Fruit fly (Drosophila melanogaster) whole organism, embryonic: ENCODE data around the gene Acp36DE.

Source experiments
- Asciz ChIP-seq: fragments of 200-800 bp; sonication (Bioruptor generic); optimal IDR thresholded peaks from 2 replicates; lab custom pipeline; 2017; ENCODE audit warnings: missing biosample characterization, mild to moderate bottlenecking, missing genetic modification characterization, missing genetic modification reagents
- Atf6 ChIP-seq: fragments of 200-800 bp; sonication (Bioruptor generic); IDR thresholded peaks from 2 replicates; pipeline ENCODE4 v1.3.6; 2022; ENCODE audit warnings: missing biosample characterization, missing genetic modification characterization
- CG10267 ChIP-seq: fragments of 200-800 bp; sonication (Bioruptor generic); optimal IDR thresholded peaks from 2 replicates; lab custom pipeline; 2018; ENCODE audit warnings: missing biosample characterization, mild to moderate bottlenecking, missing genetic modification characterization, moderate library complexity
- CG10274 ChIP-seq: fragments of 200-800 bp; sonication (Bioruptor generic); optimal IDR thresholded peaks from 3 replicates; lab custom pipeline; 2017; ENCODE audit warnings: missing biosample characterization, mild to moderate bottlenecking, missing genetic modification characterization
- CG12071 ChIP-seq: fragments of 200-800 bp; sonication (Bioruptor generic); optimal IDR thresholded peaks from 3 replicates; lab custom pipeline; 2018; ENCODE audit warnings: missing biosample characterization, mild to moderate bottlenecking, missing genetic modification characterization
- CG12155 ChIP-seq: fragments of 200-800 bp; sonication (Bioruptor generic); optimal IDR thresholded peaks from 3 replicates; lab custom pipeline; 2016; ENCODE audit warnings: missing biosample characterization, missing genetic modification characterization
- CG12942 ChIP-seq: fragments of 200-800 bp; sonication (Bioruptor generic); optimal IDR thresholded peaks from 3 replicates; lab custom pipeline; 2016; ENCODE audit warnings: missing biosample characterization, missing genetic modification characterization
- CG13296 ChIP-seq: fragments of 200-800 bp; sonication (Bioruptor generic); optimal IDR thresholded peaks from 3 replicates; lab custom pipeline; 2018; ENCODE audit warnings: missing biosample characterization, mild to moderate bottlenecking, missing genetic modification characterization
- CG14710 ChIP-seq: fragments of 200-800 bp; sonication (Bioruptor generic); optimal IDR thresholded peaks from 3 replicates; lab custom pipeline; 2019; ENCODE audit warnings: missing biosample characterization, mild to moderate bottlenecking, missing genetic modification characterization, moderate library complexity
- CG14860 ChIP-seq: fragments of 200-800 bp; sonication (Bioruptor generic); IDR thresholded peaks from 3 replicates; pipeline ENCODE4 v1.3.6; 2022; ENCODE audit warnings: missing biosample characterization, missing genetic modification characterization; ENCODE audit not compliant: partially characterized antibody
- CG1529 ChIP-seq: fragments of 200-800 bp; sonication (Bioruptor generic); optimal IDR thresholded peaks from 3 replicates; lab custom pipeline; 2018; ENCODE audit warnings: missing biosample characterization, missing genetic modification characterization
- CG16779 ChIP-seq: fragments of 200-800 bp; sonication (Bioruptor generic); IDR thresholded peaks from 2 replicates; pipeline ENCODE4 v1.3.6; 2022; ENCODE audit warnings: missing biosample characterization, missing genetic modification characterization
- CG2889 ChIP-seq: fragments of 200-800 bp; sonication (Bioruptor generic); IDR thresholded peaks from 3 replicates; pipeline ENCODE4 v1.3.6; 2022; ENCODE audit warnings: missing biosample characterization, missing genetic modification characterization
- CG32532 ChIP-seq: fragments of 200-800 bp; sonication (Bioruptor generic); IDR thresholded peaks from 2 replicates; pipeline ENCODE4 v1.3.6; 2022; ENCODE audit warnings: missing biosample characterization, missing genetic modification characterization
- CG32772 ChIP-seq: fragments of 200-800 bp; sonication (Bioruptor generic); IDR thresholded peaks from 2 replicates; pipeline ENCODE4 v1.3.6; 2022; ENCODE audit warnings: missing biosample characterization, missing genetic modification characterization
- CG34422 ChIP-seq: fragments of 200-800 bp; sonication (Bioruptor generic); IDR thresholded peaks from 3 replicates; pipeline ENCODE4 v1.3.6; 2022; ENCODE audit warnings: missing biosample characterization, missing genetic modification characterization
- CG6813 ChIP-seq: fragments of 200-800 bp; sonication (Bioruptor generic); optimal IDR thresholded peaks from 2 replicates; lab custom pipeline; 2017; ENCODE audit warnings: missing biosample characterization, missing genetic modification characterization, mild to moderate bottlenecking, moderate library complexity, missing genetic modification reagents
- CG7271 ChIP-seq: fragments of 200-800 bp; sonication (Bioruptor generic); optimal IDR thresholded peaks from 2 replicates; lab custom pipeline; 2018; ENCODE audit warnings: missing biosample characterization, mild to moderate bottlenecking, missing genetic modification characterization, moderate library complexity
- CG7786 ChIP-seq: fragments of 200-800 bp; sonication (Bioruptor generic); optimal IDR thresholded peaks from 2 replicates; lab custom pipeline; 2016; ENCODE audit warnings: missing biosample characterization, missing genetic modification characterization
- CG7839 ChIP-seq: fragments of 200-800 bp; sonication (Bioruptor generic); optimal IDR thresholded peaks from 3 replicates; lab custom pipeline; 2018; ENCODE audit warnings: missing biosample characterization, mild to moderate bottlenecking, missing genetic modification characterization, moderate library complexity
- CG8089 ChIP-seq: fragments of 200-800 bp; sonication (Bioruptor generic); optimal IDR thresholded peaks from 3 replicates; lab custom pipeline; 2016; ENCODE audit warnings: missing biosample characterization, missing genetic modification characterization
- CG9609 ChIP-seq: fragments of 200-800 bp; sonication (Bioruptor generic); optimal IDR thresholded peaks from 3 replicates; lab custom pipeline; 2016; ENCODE audit warnings: missing biosample characterization, missing genetic modification characterization
- CoRest ChIP-seq: fragments of 200-800 bp; sonication (Bioruptor generic); optimal IDR thresholded peaks from 3 replicates; lab custom pipeline; 2018; ENCODE audit warnings: missing biosample characterization, mild to moderate bottlenecking, missing genetic modification characterization, moderate library complexity
- Doc3 ChIP-seq: fragments of 200-800 bp; sonication (Bioruptor generic); IDR thresholded peaks from 3 replicates; pipeline ENCODE4 v1.3.6; 2022; ENCODE audit warnings: missing biosample characterization, missing genetic modification characterization; ENCODE audit not compliant: partially characterized antibody
- Gug ChIP-seq: fragments of 200-800 bp; sonication (Bioruptor generic); IDR thresholded peaks from 4 replicates; pipeline ENCODE4 v1.3.6; 2022; ENCODE audit warnings: missing biosample characterization, missing genetic modification characterization
- H2.0 ChIP-seq: fragments of 200-800 bp; sonication (Bioruptor generic); IDR thresholded peaks from 2 replicates; pipeline ENCODE4 v1.3.6; 2022; ENCODE audit warnings: missing biosample characterization, missing genetic modification characterization
- HLH4C ChIP-seq: fragments of 200-800 bp; sonication (Bioruptor generic); IDR thresholded peaks from 3 replicates; pipeline ENCODE4 v1.3.6; 2022; ENCODE audit warnings: missing biosample characterization, missing genetic modification characterization; ENCODE audit not compliant: partially characterized antibody
- Max ChIP-seq: fragments of 200-800 bp; sonication (Bioruptor generic); optimal IDR thresholded peaks from 2 replicates; lab custom pipeline; 2016; ENCODE audit warnings: missing biosample characterization, mild to moderate bottlenecking, missing genetic modification characterization
- Med ChIP-seq: fragments of 200-800 bp; sonication (Bioruptor generic); peaks from one replicate; lab custom pipeline; 2016; ENCODE audit warnings: missing biosample characterization, missing genetic modification characterization, mild to moderate bottlenecking, inconsistent platforms, moderate library complexity
- NfI ChIP-seq: fragments of 200-800 bp; sonication (Bioruptor generic); optimal IDR thresholded peaks from 3 replicates; lab custom pipeline; 2018; ENCODE audit warnings: missing biosample characterization, mild to moderate bottlenecking, missing genetic modification characterization, moderate library complexity
- Optix ChIP-seq: fragments of 200-800 bp; sonication (Bioruptor generic); IDR thresholded peaks from 3 replicates; pipeline ENCODE4 v1.3.6; 2022; ENCODE audit warnings: missing biosample characterization, missing genetic modification characterization
- Scr ChIP-seq: fragments of 200-800 bp; sonication (Bioruptor generic); IDR thresholded peaks from 2 replicates; pipeline ENCODE4 v1.3.6; 2022; ENCODE audit warnings: missing biosample characterization, missing genetic modification characterization; ENCODE audit not compliant: partially characterized antibody
- Spps ChIP-seq: fragments of 200-800 bp; sonication (Bioruptor generic); optimal IDR thresholded peaks from 2 replicates; lab custom pipeline; 2018; ENCODE audit warnings: missing biosample characterization, mild to moderate bottlenecking, missing genetic modification characterization
- Xrp1 ChIP-seq: fragments of 200-800 bp; sonication (Bioruptor generic); IDR thresholded peaks from 2 replicates; pipeline ENCODE4 v1.3.6; 2022; ENCODE audit warnings: missing biosample characterization, missing genetic modification characterization
- amos ChIP-seq: fragments of 200-800 bp; sonication (Bioruptor generic); IDR thresholded peaks from 2 replicates; pipeline ENCODE4 v1.3.6; 2022; ENCODE audit warnings: missing biosample characterization, missing genetic modification characterization; ENCODE audit not compliant: partially characterized antibody
- danr ChIP-seq: fragments of 200-800 bp; sonication (Bioruptor generic); IDR thresholded peaks from 2 replicates; pipeline ENCODE4 v1.3.6; 2022; ENCODE audit warnings: missing biosample characterization, missing genetic modification characterization
- dati ChIP-seq: fragments of 200-800 bp; sonication (Bioruptor generic); IDR thresholded peaks from 2 replicates; pipeline ENCODE4 v1.3.6; 2022; ENCODE audit warnings: missing biosample characterization, missing genetic modification characterization
- dysf ChIP-seq: fragments of 200-800 bp; sonication (Bioruptor generic); IDR thresholded peaks from 3 replicates; pipeline ENCODE4 v1.3.6; 2022; ENCODE audit warnings: missing biosample characterization, missing genetic modification characterization
- gce ChIP-seq: fragments of 200-800 bp; sonication (Bioruptor generic); IDR thresholded peaks from 3 replicates; pipeline ENCODE4 v1.3.6; 2022; ENCODE audit warnings: missing biosample characterization, missing genetic modification characterization
- gsb ChIP-seq: fragments of 200-800 bp; sonication (Bioruptor generic); IDR thresholded peaks from 2 replicates; pipeline ENCODE4 v1.3.6; 2022; ENCODE audit warnings: missing biosample characterization, missing genetic modification characterization
- her ChIP-seq: fragments of 200-800 bp; sonication (Bioruptor generic); optimal IDR thresholded peaks from 2 replicates; lab custom pipeline; 2016; ENCODE audit warnings: missing biosample characterization, missing genetic modification characterization
- jigr1 ChIP-seq: fragments of 200-800 bp; sonication (Bioruptor generic); IDR thresholded peaks from 3 replicates; pipeline ENCODE4 v1.3.6; 2022; ENCODE audit warnings: missing biosample characterization, missing genetic modification characterization
- kah ChIP-seq: fragments of 200-800 bp; sonication (Bioruptor generic); optimal IDR thresholded peaks from 2 replicates; lab custom pipeline; 2018; ENCODE audit warnings: missing biosample characterization, mild to moderate bottlenecking, missing genetic modification characterization
- kay ChIP-seq: fragments of 200-800 bp; sonication (Bioruptor generic); optimal IDR thresholded peaks from 2 replicates; lab custom pipeline; 2016; ENCODE audit warnings: missing biosample characterization, missing genetic modification characterization
- lola ChIP-seq, 3 experiments: fragments of >200 bp in 2 of 3; fragments of 200-800 bp in 1 of 3; sonication (Bioruptor generic) in 1 of 3; optimal IDR thresholded peaks; 2 replicates each; lab custom pipeline; 2017 to 2019; ENCODE audit warnings: missing biosample characterization in 3 of 3, missing genetic modification characterization in 3 of 3, mild to moderate bottlenecking in 1 of 3, moderate library complexity in 1 of 3
- row ChIP-seq: fragments of 200-800 bp; sonication (Bioruptor generic); IDR thresholded peaks from 3 replicates; pipeline ENCODE4 v1.3.6; 2022; ENCODE audit warnings: missing biosample characterization, missing genetic modification characterization
- schlank ChIP-seq: fragments of 200-800 bp; sonication (Bioruptor generic); optimal IDR thresholded peaks from 2 replicates; lab custom pipeline; 2018; ENCODE audit warnings: missing biosample characterization, mild to moderate bottlenecking, missing genetic modification characterization
- sens ChIP-seq: fragments of 200-800 bp; sonication (Bioruptor generic); peaks from one replicate; lab custom pipeline; 2016; ENCODE audit warnings: missing biosample characterization, missing genetic modification characterization
- slp2 ChIP-seq: fragments of 200-800 bp; sonication (Bioruptor generic); optimal IDR thresholded peaks from 2 replicates; lab custom pipeline; 2016; ENCODE audit warnings: missing biosample characterization, missing genetic modification characterization
- tna ChIP-seq: fragments of 200-800 bp; sonication (Bioruptor generic); IDR thresholded peaks from 2 replicates; pipeline ENCODE4 v1.3.6; 2022; ENCODE audit warnings: missing biosample characterization, missing genetic modification characterization; ENCODE audit not compliant: partially characterized antibody
- zfh1 ChIP-seq: fragments of 200-800 bp; sonication (Bioruptor generic); IDR thresholded peaks from 3 replicates; pipeline ENCODE4 v1.3.6; 2022; ENCODE audit warnings: missing biosample characterization, missing genetic modification characterization

Gene Acp36DE

DNA sequence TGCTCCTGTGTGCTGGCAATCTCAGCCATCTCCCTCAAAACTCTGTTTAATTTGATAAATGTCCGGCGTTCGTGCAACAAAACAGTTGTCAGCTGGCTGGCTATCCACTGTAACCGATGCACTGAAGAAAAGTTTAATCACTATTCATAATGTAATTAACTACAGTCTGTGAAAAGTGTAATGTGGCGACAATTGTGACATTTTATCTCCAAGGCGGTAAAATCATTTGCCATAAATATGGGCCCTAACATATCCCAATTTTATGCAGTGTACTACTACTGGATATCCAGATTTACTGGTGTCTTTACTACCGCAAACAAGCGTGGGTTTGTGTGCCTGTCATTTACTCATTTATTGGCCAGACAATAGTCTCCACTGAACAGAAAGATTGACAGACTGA, 30.1 kb downstream of the Acp36DE start (continued):
- TF ChIP-seq zfh1 (peak; percentile 34; the same call in 1 of the 3 replicates), Spps (tag; lab: Kevin White, UChicago) (no peak), Scr (GFP tag; lab: Robert Waterston, UW) (no peak), dati (GFP tag; lab: Robert Waterston, UW) (0 out of 2 replicates have a peak, but pooled peaks have one; percentile 12), CG7839 (tag; lab: Kevin White, UChicago) (peak; percentile 26), slp2 (GFP tag; lab: Kevin White, UChicago) (peak; percentile 32), CG7271 (tag; lab: Kevin White, UChicago) (no peak), CoRest (tag; lab: Kevin White, UChicago) (no peak), CG12155 (GFP tag; lab: Kevin White, UChicago) (peak; percentile 15), CG32772 (GFP tag; lab: Robert Waterston, UW) (peak; percentile 44; the same call in 1 of the 2 replicates), tna (GFP tag; lab: Robert Waterston, UW) (no peak), sens (GFP tag; lab: Kevin White, UChicago) (peak; percentile 81), CG9609 (peak; percentile 26), Med (GFP tag; lab: Kevin White, UChicago) (peak; percentile 78), kah (no peak), Doc3 (no peak), gsb (GFP tag; lab: Robert Waterston, UW) (no peak), CG12942 (GFP tag; lab: Kevin White, UChicago) (peak; percentile 14), her (no peak), CG34422 (GFP tag; lab: Robert Waterston, UW) (no peak), kay (no peak), CG16779 (GFP tag; lab: Robert Waterston, UW) (no peak), gce (peak; percentile 65; the same call in 1 of the 3 replicates), dysf (GFP tag; lab: Robert Waterston, UW) (peak; percentile 70), CG2889 (no peak), CG13296 (GFP tag; lab: Kevin White, UChicago) (no peak), HLH4C (GFP tag; lab: Robert Waterston, UW) (no peak), Gug (GFP tag; lab: Robert Waterston, UW) (0 out of 4 replicates have a peak, but pooled peaks have one; percentile 32), CG7786 (GFP tag; lab: Kevin White, UChicago) (peak; percentile 44), CG32532 (GFP tag; lab: Robert Waterston, UW) (no peak), amos (GFP tag; lab: Robert Waterston, UW) (no peak), jigr1 (GFP tag; lab: Robert Waterston, UW) (0 out of 3 replicates have a peak, but pooled peaks have one; percentile 49), danr (GFP tag; lab: Robert Waterston, UW) (no peak), schlank (no peak), CG10274 (GFP tag; lab: Kevin White, UChicago) (no peak), CG14710 (no peak), CG1529 (peak; percentile 25), CG6813 (no peak), Atf6 (GFP tag; lab: Robert Waterston, UW) (0 out of 2 replicates have a peak, but pooled peaks have one; percentile 50), Xrp1 (peak; percentile 21; the same call in 1 of the 2 replicates), Optix (peak; percentile 43; the same call in 1 of the 3 replicates), CG14860 (GFP tag; lab: Robert Waterston, UW) (no peak), CG12071 (peak; percentile 33), NfI (GFP tag; lab: Kevin White, UChicago) (peak; percentile 39), CG10267 (tag; lab: Kevin White, UChicago) (no peak), Asciz (GFP tag; lab: Kevin White, UChicago) (peak; percentile 40), CG8089 (peak; percentile 27), H2.0 (GFP tag; lab: Robert Waterston, UW) (no peak), Max (GFP tag; lab: Kevin White, UChicago) (no peak), row (GFP tag; lab: Robert Waterston, UW) (peak; percentile 58; the same call in 2 of the 3 replicates), lola (GFP tag; optimal IDR thresholded peaks at IDR 0.05; lab: Kevin White, UChicago) (no peak)
